Worm (Caenorhabditis elegans) whole organism, L1 larva: ENCODE results near the gene wrt-5.

Source experiments
- C04F5.9 ChIP-seq: sonication (generic microtip); optimal IDR thresholded peaks from 2 replicates; lab custom pipeline; 2016; ENCODE audit warnings: missing genetic modification characterization, missing compliant biosample characterization
- C16A3.4 ChIP-seq: fragments of 150-350 bp; optimal IDR thresholded peaks from 2 replicates; lab custom pipeline; 2014; ENCODE audit warnings: missing biosample characterization, missing genetic modification characterization
- F16B12.6 ChIP-seq: fragments of 150-350 bp; optimal IDR thresholded peaks from 2 replicates; lab custom pipeline; 2014; ENCODE audit warnings: missing biosample characterization, missing genetic modification characterization
- Y116A8C.19 ChIP-seq: sonication (generic microtip); optimal IDR thresholded peaks from 2 replicates; lab custom pipeline; 2016; ENCODE audit warnings: missing compliant biosample characterization, missing genetic modification characterization, borderline replicate concordance
- alr-1 ChIP-seq: fragments of 200-800 bp; sonication (Bioruptor generic); optimal IDR thresholded peaks from 2 replicates; lab custom pipeline; 2018; ENCODE audit warnings: borderline replicate concordance, mild to moderate bottlenecking, missing genetic modification characterization, missing compliant biosample characterization
- ama-1 ChIP-seq: fragments of 150-350 bp; optimal IDR thresholded peaks from 2 replicates; lab custom pipeline; 2014
- blmp-1 ChIP-seq: fragments of 150-350 bp; optimal IDR thresholded peaks from 2 replicates; lab custom pipeline; 2014; ENCODE audit warnings: missing biosample characterization, missing genetic modification characterization
- ceh-88 ChIP-seq: fragments of 200-800 bp; sonication (Bioruptor generic); IDR thresholded peaks from 2 replicates; pipeline ENCODE4 v1.3.6; 2022; ENCODE audit warnings: missing genetic modification characterization, missing compliant biosample characterization
- ceh-90 ChIP-seq: sonication (generic microtip); optimal IDR thresholded peaks from 2 replicates; lab custom pipeline; 2016; ENCODE audit warnings: missing genetic modification characterization, missing compliant biosample characterization
- ces-1 ChIP-seq: fragments of 150-350 bp; optimal IDR thresholded peaks from 2 replicates; lab custom pipeline; 2014; ENCODE audit warnings: missing biosample characterization, missing genetic modification reagents, missing genetic modification characterization
- dsc-1 ChIP-seq: sonication (generic microtip); optimal IDR thresholded peaks from 2 replicates; lab custom pipeline; 2016; ENCODE audit warnings: mild to moderate bottlenecking, missing genetic modification characterization, missing compliant biosample characterization
- efl-1 ChIP-seq, 4 experiments: fragments of 150-350 bp; optimal IDR thresholded peaks in 3 of 4; peaks in 1 of 4; 1 replicate in 1 of 4; 2 replicates in 3 of 4; lab custom pipeline; 2014; ENCODE audit warnings: missing biosample characterization in 2 of 4, missing genetic modification characterization in 2 of 4, missing genetic modification reagents in 2 of 4
- efl-3 ChIP-seq: fragments of 200-800 bp; sonication (Bioruptor generic); optimal IDR thresholded peaks from 2 replicates; lab custom pipeline; 2018; ENCODE audit warnings: mild to moderate bottlenecking, missing genetic modification characterization, missing compliant biosample characterization
- elt-2 ChIP-seq: sonication (generic microtip); optimal IDR thresholded peaks from 2 replicates; lab custom pipeline; 2016; ENCODE audit warnings: missing genetic modification characterization, mild to moderate bottlenecking, inconsistent platforms, missing compliant biosample characterization, missing genetic modification reagents
- elt-3 ChIP-seq, 6 experiments: fragments of 150-350 bp in 1 of 6; sonication (generic microtip); optimal IDR thresholded peaks; 2 replicates each; lab custom pipeline; 2017 to 2018; ENCODE audit warnings: missing biosample characterization in 6 of 6, missing genetic modification characterization in 6 of 6, inconsistent platforms in 1 of 6
- fkh-4 ChIP-seq: sonication (generic microtip); optimal IDR thresholded peaks from 2 replicates; lab custom pipeline; 2016; ENCODE audit warnings: missing compliant biosample characterization, missing genetic modification characterization, borderline replicate concordance
- fkh-8 ChIP-seq: sonication (generic microtip); optimal IDR thresholded peaks from 2 replicates; lab custom pipeline; 2016; ENCODE audit warnings: mild to moderate bottlenecking, missing genetic modification characterization, missing compliant biosample characterization
- fos-1 ChIP-seq: fragments of 150-350 bp; optimal IDR thresholded peaks from 2 replicates; lab custom pipeline; 2014; ENCODE audit warnings: missing biosample characterization, missing genetic modification characterization
- grh-1 ChIP-seq: fragments of 200-800 bp; sonication (Bioruptor generic); IDR thresholded peaks from 2 replicates; pipeline ENCODE4 v1.3.6; 2022; ENCODE audit warnings: missing genetic modification reagents, missing genetic modification characterization, missing compliant biosample characterization
- hlh-4 ChIP-seq: sonication (generic microtip); optimal IDR thresholded peaks from 2 replicates; lab custom pipeline; 2016; ENCODE audit warnings: mild to moderate bottlenecking, missing genetic modification characterization, missing compliant biosample characterization
- hpl-2 ChIP-seq: fragments of 150-350 bp; optimal IDR thresholded peaks from 2 replicates; lab custom pipeline; 2014; ENCODE audit warnings: missing biosample characterization, missing genetic modification reagents, missing genetic modification characterization
- irx-1 ChIP-seq: sonication (generic microtip); optimal IDR thresholded peaks from 2 replicates; lab custom pipeline; 2016; ENCODE audit warnings: missing genetic modification characterization, missing compliant biosample characterization
- jun-1 ChIP-seq: fragments of 150-350 bp; optimal IDR thresholded peaks from 2 replicates; lab custom pipeline; 2014; ENCODE audit warnings: missing biosample characterization, missing genetic modification reagents, missing genetic modification characterization
- lin-13 ChIP-seq: fragments of 150-350 bp; optimal IDR thresholded peaks from 2 replicates; lab custom pipeline; 2014; ENCODE audit warnings: missing biosample characterization, missing genetic modification reagents, missing genetic modification characterization
- lin-14 ChIP-seq: fragments of 200-800 bp; sonication (Bioruptor generic); optimal IDR thresholded peaks from 2 replicates; lab custom pipeline; 2018; ENCODE audit warnings: mild to moderate bottlenecking, missing genetic modification characterization, moderate library complexity, missing compliant biosample characterization
- lin-35 ChIP-seq, 2 experiments: fragments of 150-350 bp; optimal IDR thresholded peaks; 2 replicates each; lab custom pipeline; 2014; ENCODE audit warnings: missing biosample characterization in 2 of 2, missing genetic modification characterization in 2 of 2, missing genetic modification reagents in 2 of 2
- lin-39 ChIP-seq: fragments of 150-350 bp; optimal IDR thresholded peaks from 2 replicates; lab custom pipeline; 2014; ENCODE audit warnings: missing biosample characterization, missing genetic modification reagents, missing genetic modification characterization
- lsy-2 ChIP-seq, 2 experiments: fragments of 150-350 bp; optimal IDR thresholded peaks; 2 replicates each; lab custom pipeline; 2014; ENCODE audit warnings: missing biosample characterization in 2 of 2, missing genetic modification characterization in 2 of 2
- mab-9 ChIP-seq: fragments of 200-800 bp; sonication (Bioruptor generic); IDR thresholded peaks from 2 replicates; pipeline ENCODE4 v1.3.6; 2022; ENCODE audit warnings: missing genetic modification reagents, missing genetic modification characterization, missing compliant biosample characterization
- nhr-12 ChIP-seq: sonication (generic microtip); optimal IDR thresholded peaks from 2 replicates; lab custom pipeline; 2017; ENCODE audit warnings: missing biosample characterization, missing genetic modification characterization
- nhr-19 ChIP-seq: fragments of 200-800 bp; sonication (Bioruptor generic); conservative IDR thresholded peaks from 2 replicates; pipeline ENCODE4 v1.3.6; 2022; ENCODE audit warnings: missing genetic modification characterization, missing compliant biosample characterization
- nhr-47 ChIP-seq: sonication (generic microtip); optimal IDR thresholded peaks from 2 replicates; lab custom pipeline; 2016; ENCODE audit warnings: mild to moderate bottlenecking, missing genetic modification characterization, moderate library complexity, missing compliant biosample characterization
- nhr-76 ChIP-seq: sonication (generic microtip); optimal IDR thresholded peaks from 2 replicates; lab custom pipeline; 2017; ENCODE audit warnings: missing biosample characterization, missing genetic modification characterization
- nhr-84 ChIP-seq: sonication (generic microtip); optimal IDR thresholded peaks from 2 replicates; lab custom pipeline; 2017; ENCODE audit warnings: missing biosample characterization, missing genetic modification characterization
- nhr-90 ChIP-seq: sonication (generic microtip); optimal IDR thresholded peaks from 2 replicates; lab custom pipeline; 2016; ENCODE audit warnings: mild to moderate bottlenecking, missing genetic modification characterization, missing compliant biosample characterization; ENCODE audit not compliant: poor library complexity
- pag-3 ChIP-seq: sonication (generic microtip); optimal IDR thresholded peaks from 2 replicates; lab custom pipeline; 2017; ENCODE audit warnings: missing genetic modification characterization, mild to moderate bottlenecking, missing compliant biosample characterization, antibody characterized with exemption, borderline replicate concordance; ENCODE audit not compliant: insufficient read depth
- pax-3 ChIP-seq: fragments of 200-800 bp; sonication (Bioruptor generic); optimal IDR thresholded peaks from 2 replicates; lab custom pipeline; 2018; ENCODE audit warnings: mild to moderate bottlenecking, missing genetic modification characterization, moderate library complexity, missing compliant biosample characterization
- rnt-1 ChIP-seq: sonication (generic microtip); optimal IDR thresholded peaks from 2 replicates; lab custom pipeline; 2016; ENCODE audit warnings: mild to moderate bottlenecking, missing genetic modification characterization, moderate library complexity, missing compliant biosample characterization
- snpc-4 ChIP-seq: fragments of 150-350 bp; optimal IDR thresholded peaks from 2 replicates; lab custom pipeline; 2014; ENCODE audit warnings: missing biosample characterization, missing genetic modification characterization
- snu-23 ChIP-seq: sonication (generic microtip); optimal IDR thresholded peaks from 2 replicates; lab custom pipeline; 2016; ENCODE audit warnings: missing genetic modification characterization, missing compliant biosample characterization
- sptf-1 ChIP-seq: fragments of 150-350 bp; optimal IDR thresholded peaks from 2 replicates; lab custom pipeline; 2014; ENCODE audit warnings: missing biosample characterization, missing genetic modification characterization
- sup-37 ChIP-seq: fragments of 200-800 bp; sonication (Bioruptor generic); optimal IDR thresholded peaks from 2 replicates; lab custom pipeline; 2018; ENCODE audit warnings: mild to moderate bottlenecking, missing genetic modification characterization, missing compliant biosample characterization
- tbx-2 ChIP-seq: sonication (generic microtip); optimal IDR thresholded peaks from 2 replicates; lab custom pipeline; 2016; ENCODE audit warnings: missing genetic modification characterization, missing compliant biosample characterization
- xbp-1 ChIP-seq: sonication (generic microtip); optimal IDR thresholded peaks from 2 replicates; lab custom pipeline; 2016; ENCODE audit warnings: missing genetic modification characterization, missing compliant biosample characterization

Gene wrt-5

DNA sequence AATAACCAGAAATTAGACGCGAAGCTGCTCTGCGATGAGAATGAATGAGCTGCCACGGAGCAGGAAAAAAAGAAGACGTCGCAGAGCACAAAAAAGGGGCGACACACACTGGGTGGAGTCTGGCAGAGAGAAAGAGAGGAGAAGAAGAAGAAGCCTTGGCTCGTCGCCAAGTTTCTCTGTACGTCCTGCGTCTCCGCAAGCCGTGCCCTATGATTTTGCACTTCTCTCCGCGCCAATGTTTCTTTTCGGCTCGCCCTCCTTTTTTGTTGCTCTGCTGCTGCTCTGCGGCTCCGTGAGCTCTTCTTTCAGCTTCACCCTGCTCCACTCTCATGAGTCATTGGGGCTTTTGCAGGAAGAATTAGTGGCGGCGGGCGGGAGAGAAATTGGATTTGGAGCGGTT is 16.6 kb downstream of the wrt-5 start, which contains the start of gene hlh-30 (continued):
- TF ChIP-seq nhr-19 (GFP tag; lab: Robert Waterston, UW): 0 out of 2 replicates have a peak, but pooled peaks have one; percentile 9
- no peak for TF ChIP-seq ama-1 (lab: Kevin White, UChicago)
- TF ChIP-seq snu-23 (GFP tag; lab: Kevin White, UChicago): peak; percentile 29
- TF ChIP-seq tbx-2 (tag; lab: Kevin White, UChicago): peak; percentile 73
- no peak for TF ChIP-seq hlh-4 (tag; lab: Kevin White, UChicago)
- peak; percentile 43 for TF ChIP-seq xbp-1
- no peak for TF ChIP-seq nhr-12
- no peak for TF ChIP-seq elt-2 (tag; lab: Kevin White, UChicago)
- no peak for TF ChIP-seq ceh-88
- TF ChIP-seq dsc-1 (tag; lab: Kevin White, UChicago): peak; percentile 41
- no peak for TF ChIP-seq C16A3.4
- TF ChIP-seq lin-39 (tag; lab: Kevin White, UChicago): no peak
- TF ChIP-seq F16B12.6 (tag; lab: Kevin White, UChicago): no peak
- TF ChIP-seq lin-35 (GFP tag; optimal IDR thresholded peaks at IDR 0.05; lab: Kevin White, UChicago): peak in 1 of 2 experiments; percentile 63
- no peak for TF ChIP-seq sptf-1
- no peak for TF ChIP-seq nhr-90
- TF ChIP-seq pax-3: no peak
- no peak for TF ChIP-seq fkh-4 (tag; lab: Kevin White, UChicago)
- TF ChIP-seq lsy-2 (tag; optimal IDR thresholded peaks at IDR 0.05; lab: Kevin White, UChicago): peak; percentile 40 to 54
- no peak for TF ChIP-seq C04F5.9 (tag; lab: Kevin White, UChicago)
- peak; percentile 88 for TF ChIP-seq lin-14 (GFP tag; lab: Kevin White, UChicago)
- peak; percentile 88 for TF ChIP-seq fkh-8
- TF ChIP-seq elt-3 (tag; optimal IDR thresholded peaks at IDR 0.05; lab: Kevin White, UChicago): no peak
- TF ChIP-seq pag-3 (tag; lab: Kevin White, UChicago): no peak
- TF ChIP-seq, all 84 proteins: peak for 26

DNA sequence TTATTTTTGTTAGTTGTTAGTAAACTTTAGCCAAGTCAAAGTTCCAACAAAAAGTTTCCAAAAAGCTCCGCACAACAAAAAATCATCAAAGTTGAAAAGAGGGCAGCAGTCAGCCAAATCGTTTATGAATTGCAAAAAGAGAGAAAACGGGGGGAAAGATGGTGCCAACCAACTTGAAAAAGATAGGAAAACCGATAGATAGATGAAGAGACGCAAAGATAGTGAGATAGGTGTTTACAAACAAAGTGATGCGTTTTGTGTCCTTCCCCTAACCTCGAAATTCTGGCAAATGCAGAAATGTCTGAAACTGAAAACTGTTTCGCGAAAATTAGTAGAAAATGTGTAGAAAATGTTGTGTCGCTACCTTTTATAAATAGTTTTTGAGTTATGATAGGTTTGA is 17.9 kb downstream of the wrt-5 start:
- TF ChIP-seq lsy-2 (tag; optimal IDR thresholded peaks at IDR 0.05; lab: Kevin White, UChicago) (peak in 1 of 2 experiments; percentile 38), lin-14 (GFP tag; lab: Kevin White, UChicago) (peak; percentile 60), snu-23 (GFP tag; lab: Kevin White, UChicago) (peak; percentile 19), mab-9 (GFP tag; lab: Robert Waterston, UW) (no peak), fkh-8 (no peak), alr-1 (tag; lab: Kevin White, UChicago) (no peak), rnt-1 (peak; percentile 31), blmp-1 (tag; lab: Kevin White, UChicago) (peak; percentile 34), fos-1 (no peak), efl-1 (optimal IDR thresholded peaks at IDR 0.05; lab: Kevin White, UChicago) (peak in 1 of 2 experiments; percentile 16), efl-1 (GFP tag; optimal IDR thresholded peaks at IDR 0.05 in 1 of 2; lab: Kevin White, UChicago) (no peak), hpl-2 (GFP tag; lab: Kevin White, UChicago) (no peak)

DNA sequence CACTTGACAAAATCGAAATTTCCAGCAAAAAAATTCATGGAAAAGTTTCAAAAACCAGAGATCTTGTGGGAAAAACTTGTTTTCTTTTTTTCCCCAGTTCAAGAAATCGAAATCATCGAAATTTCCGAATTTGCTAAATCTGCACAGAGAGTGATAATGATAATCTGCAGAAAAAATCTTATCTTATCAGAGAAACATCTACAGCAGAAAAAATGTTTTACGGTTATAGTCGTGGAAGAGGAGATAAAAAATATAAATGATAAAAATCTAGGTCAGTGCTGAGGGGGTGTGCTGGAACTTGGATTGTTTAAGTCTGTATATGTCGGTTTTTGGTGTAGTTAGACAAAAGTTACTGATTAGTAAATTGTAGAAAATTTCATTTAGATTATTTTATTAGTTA is 19.1 kb downstream of the wrt-5 start:
- TF ChIP-seq pax-3 (no peak), elt-3 (tag; optimal IDR thresholded peaks at IDR 0.05; lab: Kevin White, UChicago) (peak in 2 of 6 experiments; percentile 22 to 65), blmp-1 (tag; lab: Kevin White, UChicago) (peak; percentile 38), elt-2 (tag; lab: Kevin White, UChicago) (peak; percentile 58), nhr-76 (tag; lab: Kevin White, UChicago) (no peak)
- TF ChIP-seq, all 84 proteins: peak for 3

DNA sequence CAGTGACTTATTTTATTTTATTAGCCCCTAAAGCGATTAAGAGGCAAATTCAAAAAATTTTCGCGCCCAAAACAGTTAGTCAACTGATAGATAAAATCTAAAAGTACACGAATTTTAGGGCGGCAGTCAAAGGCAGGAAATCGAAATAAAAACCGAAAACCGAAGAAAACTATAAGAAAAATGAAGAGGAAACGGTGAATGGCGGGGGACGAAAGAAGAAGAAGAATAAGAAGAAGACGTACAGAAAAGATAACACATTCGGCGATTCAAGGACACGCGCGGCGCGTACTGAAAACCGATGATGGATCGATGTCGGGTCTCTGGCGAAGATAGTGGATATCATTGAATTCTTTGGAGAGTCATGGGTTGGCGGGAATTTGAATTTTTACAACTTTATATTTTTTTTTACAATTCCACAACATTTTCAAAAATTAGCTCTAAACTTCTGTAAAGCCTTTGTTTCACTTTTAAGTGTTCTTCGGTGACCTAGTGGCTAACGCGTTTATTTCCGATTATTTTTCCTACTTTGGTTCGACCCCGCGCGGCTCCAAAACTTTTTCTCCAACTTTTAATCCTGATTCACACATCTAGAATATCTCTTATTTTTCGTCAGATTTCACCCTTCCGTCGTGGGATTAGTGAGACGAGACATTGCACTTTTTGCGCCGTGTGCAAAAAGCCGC is 20.4 kb downstream of the wrt-5 start:
- no peak for TF ChIP-seq snpc-4
- no peak for TF ChIP-seq efl-3 (GFP tag; lab: Kevin White, UChicago)
- TF ChIP-seq nhr-84: no peak
- TF ChIP-seq Y116A8C.19 (tag; lab: Kevin White, UChicago): no peak
- no peak for TF ChIP-seq ces-1
- no peak for TF ChIP-seq irx-1
- TF ChIP-seq nhr-47 (tag; lab: Kevin White, UChicago): peak; percentile 6
- TF ChIP-seq sup-37 (GFP tag; lab: Kevin White, UChicago): no peak
- peak; percentile 76 for TF ChIP-seq snu-23 (GFP tag; lab: Kevin White, UChicago)
- TF ChIP-seq ceh-90: no peak
- TF ChIP-seq lin-13 (GFP tag; lab: Kevin White, UChicago): peak; percentile 72
- TF ChIP-seq sptf-1: no peak
- TF ChIP-seq lsy-2 (tag; optimal IDR thresholded peaks at IDR 0.05; lab: Kevin White, UChicago): peak in 1 of 2 experiments; percentile 49
- TF ChIP-seq nhr-19 (GFP tag; lab: Robert Waterston, UW): peak; percentile 29; the same call in 1 of the 2 replicates
- no peak for TF ChIP-seq hpl-2 (GFP tag; lab: Kevin White, UChicago)
- no peak for TF ChIP-seq ceh-88
- no peak for TF ChIP-seq fos-1
- no peak for TF ChIP-seq jun-1 (tag; lab: Kevin White, UChicago)
- peak; percentile 38; the same call in 1 of the 2 replicates for TF ChIP-seq grh-1 (GFP tag; lab: Robert Waterston, UW)
